Fruit fly (Drosophila melanogaster): ENCODE measurements around the gene ND-13B.

The ND-13B gene

dm6 chr3L:10681814-10682213 lies 12.1 kb downstream of the ND-13B start (continued):
- TF ChIP-seq Pdp1 (GFP tag; optimal IDR thresholded peaks at IDR 0.05) (no peak), CG10209 (GFP tag; optimal IDR thresholded peaks at IDR 0.05) (no peak), bigmax (GFP tag; optimal IDR thresholded peaks at IDR 0.05) (peak; percentile 9), jigr1 (GFP tag; IDR thresholded peaks at IDR 0.05) (no peak), crp (GFP tag; optimal IDR thresholded peaks at IDR 0.05) (no peak), CG8388 (GFP tag; optimal IDR thresholded peaks at IDR 0.05) (no peak), klu (GFP tag; IDR thresholded peaks at IDR 0.05) (no peak), CG2129 (GFP tag; IDR thresholded peaks at IDR 0.05; ENCODE audit: partially characterized antibody) (no peak), CG17385 (GFP tag; optimal IDR thresholded peaks at IDR 0.05) (peak; percentile 23), CG18262 (tag; optimal IDR thresholded peaks at IDR 0.05) (no peak), Fer3 (tag; optimal IDR thresholded peaks at IDR 0.05) (no peak), pzg (GFP tag; optimal IDR thresholded peaks at IDR 0.05) (no peak), Ravus (GFP tag; IDR thresholded peaks at IDR 0.05) (no peak), slou (GFP tag; optimal IDR thresholded peaks at IDR 0.05) (no peak), danr (GFP tag; IDR thresholded peaks at IDR 0.05) (no peak), MBD-R2 (GFP tag; IDR thresholded peaks at IDR 0.05) (no peak), sens (GFP tag) (peak; percentile 69), Dref (GFP tag; IDR thresholded peaks at IDR 0.05) (no peak), Mad (GFP tag; optimal IDR thresholded peaks at IDR 0.05) (no peak), row (GFP tag; IDR thresholded peaks at IDR 0.05) (peak; percentile 23; the same call in 1 of the 3 replicates), twi (tag; optimal IDR thresholded peaks at IDR 0.05) (no peak), Deaf1 (tag; optimal IDR thresholded peaks at IDR 0.05) (peak; percentile 13), abd-A (tag; optimal IDR thresholded peaks at IDR 0.05) (peak; percentile 3)

- no peak for TF ChIP-seq grn (GFP tag; optimal IDR thresholded peaks at IDR 0.05)
- TF ChIP-seq NK7.1 (GFP tag; optimal IDR thresholded peaks at IDR 0.05), result no peak
- no peak for TF ChIP-seq CoRest (tag; optimal IDR thresholded peaks at IDR 0.05)
- 0 out of 2 replicates have a peak, but pooled peaks have one; percentile 18 for TF ChIP-seq CG9932 (GFP tag; IDR thresholded peaks at IDR 0.05)
- no peak for TF ChIP-seq B-H2 (GFP tag; optimal IDR thresholded peaks at IDR 0.05)
- no peak for TF ChIP-seq CG10979 (tag; optimal IDR thresholded peaks at IDR 0.05)
- TF ChIP-seq gfzf (GFP tag; optimal IDR thresholded peaks at IDR 0.05), result no peak
- TF ChIP-seq CG15269 (tag; optimal IDR thresholded peaks at IDR 0.05), result no peak
- no peak for TF ChIP-seq Blimp-1 (GFP tag; optimal IDR thresholded peaks at IDR 0.05)
- no peak for TF ChIP-seq lov (optimal IDR thresholded peaks at IDR 0.05)
- 0 out of 3 replicates have a peak, but pooled peaks have one; percentile 56 for TF ChIP-seq lov (GFP tag; IDR thresholded peaks at IDR 0.05)
- no peak for TF ChIP-seq Mad (GFP tag; optimal IDR thresholded peaks at IDR 0.05)
- no peak for TF ChIP-seq CG5245 (GFP tag; optimal IDR thresholded peaks at IDR 0.05)
- TF ChIP-seq az2 (GFP tag; optimal IDR thresholded peaks at IDR 0.05), result no peak
- no peak for TF ChIP-seq CG8290 (GFP tag; optimal IDR thresholded peaks at IDR 0.05)
- TF ChIP-seq CG8290 (tag; optimal IDR thresholded peaks at IDR 0.05), result peak in 1 of 2 experiments; percentile 41
- TF ChIP-seq mam (GFP tag; optimal IDR thresholded peaks at IDR 0.05), result no peak
- no peak for TF ChIP-seq CG2712 (tag; optimal IDR thresholded peaks at IDR 0.05)
- TF ChIP-seq Six4 (GFP tag; optimal IDR thresholded peaks at IDR 0.05), result no peak
- no peak for TF ChIP-seq CG15479 (GFP tag; optimal IDR thresholded peaks at IDR 0.05)
- TF ChIP-seq emc (GFP tag; optimal IDR thresholded peaks at IDR 0.05), result no peak
- TF ChIP-seq CG7556 (GFP tag; optimal IDR thresholded peaks at IDR 0.05), result no peak
- TF ChIP-seq CG18764 (GFP tag; optimal IDR thresholded peaks at IDR 0.05), result no peak
- no peak for TF ChIP-seq psq (GFP tag; optimal IDR thresholded peaks at IDR 0.05)
- no peak for TF ChIP-seq CkIIα-i1 (GFP tag; IDR thresholded peaks at IDR 0.05)
- no peak for TF ChIP-seq dysf (GFP tag; IDR thresholded peaks at IDR 0.05)
- TF ChIP-seq CG15011 (GFP tag; optimal IDR thresholded peaks at IDR 0.05), result no peak
- no peak for TF ChIP-seq tio (GFP tag; optimal IDR thresholded peaks at IDR 0.05)
- TF ChIP-seq lmd (GFP tag; IDR thresholded peaks at IDR 0.05), result no peak
- no peak for TF ChIP-seq CG8924 (tag; optimal IDR thresholded peaks at IDR 0.05)
Measured at dm6 chr3L:10680728-10681306, 13.1 kb downstream of the ND-13B start.
